Fruit fly (Drosophila melanogaster) whole organism, embryonic: Measurements from ENCODE around the gene Sfp26Ad.

Experiments
- ATbp ChIP-seq: fragments of 200-800 bp; sonication (Bioruptor generic); optimal IDR thresholded peaks from 2 replicates; lab custom pipeline; 2017; ENCODE audit warnings: missing biosample characterization, mild to moderate bottlenecking, missing genetic modification characterization, missing genetic modification reagents
- B-H1 ChIP-seq: fragments of 200-800 bp; sonication (Bioruptor generic); IDR thresholded peaks from 3 replicates; pipeline ENCODE4 v1.3.6; 2022; ENCODE audit warnings: missing biosample characterization, missing genetic modification characterization
- CG10654 ChIP-seq: fragments of 200-800 bp; sonication (Bioruptor generic); optimal IDR thresholded peaks from 2 replicates; lab custom pipeline; 2016; ENCODE audit warnings: missing biosample characterization, missing genetic modification characterization
- CG11093 ChIP-seq: fragments of 200-800 bp; sonication (Bioruptor generic); IDR thresholded peaks from 3 replicates; pipeline ENCODE4 v1.3.6; 2022; ENCODE audit warnings: missing biosample characterization, missing genetic modification characterization
- CG12769 ChIP-seq: fragments of 200-800 bp; sonication (Bioruptor generic); optimal IDR thresholded peaks from 2 replicates; lab custom pipeline; 2019; ENCODE audit warnings: missing biosample characterization, mild to moderate bottlenecking, missing genetic modification characterization, moderate library complexity
- CG13624 ChIP-seq: fragments of 200-800 bp; sonication (Bioruptor generic); optimal IDR thresholded peaks from 2 replicates; lab custom pipeline; 2016; ENCODE audit warnings: missing biosample characterization, missing genetic modification characterization
- CG13775 ChIP-seq: fragments of 200-800 bp; sonication (Bioruptor generic); optimal IDR thresholded peaks from 3 replicates; lab custom pipeline; 2017; ENCODE audit warnings: missing biosample characterization, mild to moderate bottlenecking, missing genetic modification characterization
- CG17328 ChIP-seq: fragments of 200-800 bp; sonication (Bioruptor generic); IDR thresholded peaks from 2 replicates; pipeline ENCODE4 v1.3.6; 2022; ENCODE audit warnings: missing biosample characterization, missing genetic modification characterization
- CG18764 ChIP-seq: fragments of 200-800 bp; sonication (Bioruptor generic); optimal IDR thresholded peaks from 3 replicates; lab custom pipeline; 2016; ENCODE audit warnings: missing biosample characterization, missing genetic modification characterization
- CG2129 ChIP-seq: fragments of 200-800 bp; sonication (Bioruptor generic); IDR thresholded peaks from 2 replicates; pipeline ENCODE4 v1.3.6; 2022; ENCODE audit warnings: missing biosample characterization, missing genetic modification characterization; ENCODE audit not compliant: partially characterized antibody
- CG31365 ChIP-seq: fragments of 200-800 bp; sonication (Bioruptor generic); optimal IDR thresholded peaks from 2 replicates; lab custom pipeline; 2018; ENCODE audit warnings: missing biosample characterization, mild to moderate bottlenecking, missing genetic modification characterization
- CG3281 ChIP-seq: fragments of 200-800 bp; sonication (Bioruptor generic); optimal IDR thresholded peaks from 3 replicates; lab custom pipeline; 2017; ENCODE audit warnings: missing biosample characterization, mild to moderate bottlenecking, missing genetic modification characterization
- CG33213 ChIP-seq: fragments of 200-800 bp; sonication (Bioruptor generic); optimal IDR thresholded peaks from 3 replicates; lab custom pipeline; 2016; ENCODE audit warnings: missing biosample characterization, missing genetic modification characterization
- CG34422 ChIP-seq: fragments of 200-800 bp; sonication (Bioruptor generic); IDR thresholded peaks from 3 replicates; pipeline ENCODE4 v1.3.6; 2022; ENCODE audit warnings: missing biosample characterization, missing genetic modification characterization
- CG3726 ChIP-seq: fragments of 200-800 bp; sonication (Bioruptor generic); IDR thresholded peaks from 3 replicates; pipeline ENCODE4, ENCODE4 v1.3.6; 2022; ENCODE audit warnings: missing biosample characterization, missing genetic modification characterization
- CG4404 ChIP-seq: fragments of 200-800 bp; sonication (Bioruptor generic); IDR thresholded peaks from 2 replicates; pipeline ENCODE4 v1.3.6; 2022; ENCODE audit warnings: missing biosample characterization, missing genetic modification characterization
- CG7372 ChIP-seq: fragments of 200-800 bp; sonication (Bioruptor generic); IDR thresholded peaks from 2 replicates; pipeline ENCODE4 v1.3.6; 2022; ENCODE audit warnings: missing biosample characterization, missing genetic modification characterization
- CG9876 ChIP-seq: fragments of 200-800 bp; sonication (Bioruptor generic); optimal IDR thresholded peaks from 2 replicates; lab custom pipeline; 2016; ENCODE audit warnings: missing biosample characterization, missing genetic modification characterization
- Dref ChIP-seq: fragments of 200-800 bp; sonication (Bioruptor generic); IDR thresholded peaks from 2 replicates; pipeline ENCODE4 v1.3.6; 2022; ENCODE audit warnings: missing biosample characterization, missing genetic modification characterization
- Hand ChIP-seq: fragments of 200-800 bp; sonication (Bioruptor generic); optimal IDR thresholded peaks from 2 replicates; lab custom pipeline; 2017; ENCODE audit warnings: mild to moderate bottlenecking, missing biosample characterization, missing genetic modification reagents, missing genetic modification characterization
- Hr39 ChIP-seq: fragments of >200 bp; optimal IDR thresholded peaks from 2 replicates; lab custom pipeline; 2017
- MESR4 ChIP-seq: fragments of 200-800 bp; sonication (Bioruptor generic); optimal IDR thresholded peaks from 2 replicates; lab custom pipeline; 2018; ENCODE audit warnings: missing biosample characterization, mild to moderate bottlenecking, missing genetic modification characterization, moderate library complexity
- MTF-1 ChIP-seq: fragments of 200-800 bp; sonication (Bioruptor generic); optimal IDR thresholded peaks from 2 replicates; lab custom pipeline; 2018; ENCODE audit warnings: missing biosample characterization, mild to moderate bottlenecking, missing genetic modification characterization, borderline replicate concordance
- Mad ChIP-seq: fragments of 200-800 bp; sonication (Bioruptor generic); optimal IDR thresholded peaks from 2 replicates; lab custom pipeline; 2016; ENCODE audit warnings: missing biosample characterization, missing genetic modification characterization
- Nf-YB ChIP-seq: fragments of 200-800 bp; sonication (Bioruptor generic); optimal IDR thresholded peaks from 3 replicates; lab custom pipeline; 2019; ENCODE audit warnings: missing biosample characterization, mild to moderate bottlenecking, missing genetic modification characterization, moderate library complexity
- Optix ChIP-seq: fragments of 200-800 bp; sonication (Bioruptor generic); IDR thresholded peaks from 3 replicates; pipeline ENCODE4 v1.3.6; 2022; ENCODE audit warnings: missing biosample characterization, missing genetic modification characterization
- Pdp1 ChIP-seq, 2 experiments: fragments of 200-800 bp; sonication (Bioruptor generic); optimal IDR thresholded peaks; 3 replicates each; lab custom pipeline; 2016; ENCODE audit warnings: missing biosample characterization in 2 of 2, missing genetic modification characterization in 2 of 2, mild to moderate bottlenecking in 1 of 2, moderate library complexity in 1 of 2
- Rx ChIP-seq: fragments of 200-800 bp; sonication (Bioruptor generic); IDR thresholded peaks from 2 replicates; pipeline ENCODE4 v1.3.6; 2022; ENCODE audit warnings: missing biosample characterization, missing genetic modification characterization
- Sin3A ChIP-seq: fragments of >200 bp; optimal IDR thresholded peaks from 2 replicates; lab custom pipeline; 2018
- Six4 ChIP-seq: fragments of 200-800 bp; sonication (Bioruptor generic); optimal IDR thresholded peaks from 2 replicates; lab custom pipeline; 2016; ENCODE audit warnings: missing biosample characterization, missing genetic modification characterization
- Sox102F ChIP-seq: fragments of 200-800 bp; sonication (Bioruptor generic); optimal IDR thresholded peaks from 2 replicates; lab custom pipeline; 2018; ENCODE audit warnings: missing biosample characterization, mild to moderate bottlenecking, missing genetic modification characterization, moderate library complexity
- ab ChIP-seq: fragments of 200-800 bp; sonication (Bioruptor generic); optimal IDR thresholded peaks from 2 replicates; lab custom pipeline; 2016; ENCODE audit warnings: missing biosample characterization, missing genetic modification characterization
- ato ChIP-seq: fragments of 200-800 bp; sonication (Bioruptor generic); IDR thresholded peaks from 2 replicates; pipeline ENCODE4 v1.3.6; 2022; ENCODE audit warnings: missing biosample characterization, missing genetic modification characterization; ENCODE audit not compliant: partially characterized antibody
- bigmax ChIP-seq: fragments of 200-800 bp; sonication (Bioruptor generic); optimal IDR thresholded peaks from 2 replicates; lab custom pipeline; 2018; ENCODE audit warnings: missing biosample characterization, mild to moderate bottlenecking, missing genetic modification characterization
- btn ChIP-seq: fragments of 200-800 bp; sonication (Bioruptor generic); optimal IDR thresholded peaks from 2 replicates; lab custom pipeline; 2016; ENCODE audit warnings: missing biosample characterization, missing genetic modification characterization
- cato ChIP-seq: fragments of 200-800 bp; sonication (Bioruptor generic); optimal IDR thresholded peaks from 2 replicates; lab custom pipeline; 2016; ENCODE audit warnings: missing biosample characterization, missing genetic modification characterization, borderline replicate concordance
- cg ChIP-seq: fragments of 200-800 bp; sonication (Bioruptor generic); optimal IDR thresholded peaks from 3 replicates; lab custom pipeline; 2019; ENCODE audit warnings: missing biosample characterization, mild to moderate bottlenecking, missing genetic modification characterization, moderate library complexity
- dati ChIP-seq: fragments of 200-800 bp; sonication (Bioruptor generic); IDR thresholded peaks from 2 replicates; pipeline ENCODE4 v1.3.6; 2022; ENCODE audit warnings: missing biosample characterization, missing genetic modification characterization
- dmrt11E ChIP-seq: fragments of 200-800 bp; sonication (Bioruptor generic); optimal IDR thresholded peaks from 3 replicates; lab custom pipeline; 2018; ENCODE audit warnings: missing biosample characterization, mild to moderate bottlenecking, missing genetic modification characterization, moderate library complexity
- dysf ChIP-seq: fragments of 200-800 bp; sonication (Bioruptor generic); IDR thresholded peaks from 3 replicates; pipeline ENCODE4 v1.3.6; 2022; ENCODE audit warnings: missing biosample characterization, missing genetic modification characterization
- eve ChIP-seq, 2 experiments: fragments of >200 bp; optimal IDR thresholded peaks; 2 replicates each; lab custom pipeline; 2017; ENCODE audit warnings: missing biosample characterization in 2 of 2, missing genetic modification characterization in 2 of 2
- eyg ChIP-seq: fragments of 200-800 bp; sonication (Bioruptor generic); optimal IDR thresholded peaks from 3 replicates; lab custom pipeline; 2016; ENCODE audit warnings: missing biosample characterization, missing genetic modification characterization
- fu2 ChIP-seq: fragments of 200-800 bp; sonication (Bioruptor generic); optimal IDR thresholded peaks from 2 replicates; lab custom pipeline; 2016; ENCODE audit warnings: missing biosample characterization, missing genetic modification characterization
- gfzf ChIP-seq: fragments of 200-800 bp; sonication (Bioruptor generic); optimal IDR thresholded peaks from 2 replicates; lab custom pipeline; 2016; ENCODE audit warnings: missing biosample characterization, mild to moderate bottlenecking, missing genetic modification characterization, moderate library complexity
- h ChIP-seq: fragments of >200 bp; optimal IDR thresholded peaks from 2 replicates; lab custom pipeline; 2017
- hbn ChIP-seq: fragments of 200-800 bp; sonication (Bioruptor generic); IDR thresholded peaks from 2 replicates; pipeline ENCODE4 v1.3.6; 2022; ENCODE audit warnings: missing biosample characterization, missing genetic modification characterization; ENCODE audit not compliant: partially characterized antibody
- pita ChIP-seq: fragments of 200-800 bp; sonication (Bioruptor generic); optimal IDR thresholded peaks from 2 replicates; lab custom pipeline; 2017; ENCODE audit warnings: missing biosample characterization, mild to moderate bottlenecking, missing genetic modification characterization
- salm ChIP-seq: fragments of 200-800 bp; sonication (Bioruptor generic); optimal IDR thresholded peaks from 2 replicates; lab custom pipeline; 2018; ENCODE audit warnings: missing biosample characterization, mild to moderate bottlenecking, missing genetic modification characterization
- schlank ChIP-seq: fragments of 200-800 bp; sonication (Bioruptor generic); optimal IDR thresholded peaks from 2 replicates; lab custom pipeline; 2018; ENCODE audit warnings: missing biosample characterization, mild to moderate bottlenecking, missing genetic modification characterization
- sug ChIP-seq: fragments of 200-800 bp; optimal IDR thresholded peaks from 2 replicates; lab custom pipeline; 2019; ENCODE audit warnings: missing biosample characterization, mild to moderate bottlenecking, missing genetic modification characterization, moderate library complexity
- toy ChIP-seq: fragments of 200-800 bp; sonication (Bioruptor generic); IDR thresholded peaks from 2 replicates; pipeline ENCODE4 v1.3.6; 2022; ENCODE audit warnings: missing biosample characterization, missing genetic modification characterization
- twi ChIP-seq: fragments of 200-800 bp; optimal IDR thresholded peaks from 2 replicates; lab custom pipeline; 2019; ENCODE audit warnings: missing biosample characterization, mild to moderate bottlenecking, missing genetic modification characterization, moderate library complexity
- yki ChIP-seq: fragments of >200 bp; optimal IDR thresholded peaks from 3 replicates; lab custom pipeline; 2018

The Sfp26Ad gene

dm6 chr2L:5974122-5974521 lies 31.0 kb upstream of the Sfp26Ad start (continued):
- peak; percentile 31; the same call in 1 of the 3 replicates for TF ChIP-seq CG3726 (GFP tag; lab: Robert Waterston, UW)
- TF ChIP-seq MTF-1, result peak; percentile 87
- peak; percentile 77 for TF ChIP-seq schlank (tag; lab: Kevin White, UChicago)
- no peak for TF ChIP-seq eyg (GFP tag; lab: Kevin White, UChicago)
- TF ChIP-seq Dref (GFP tag; lab: Robert Waterston, UW), result no peak
- no peak for TF ChIP-seq cg
- no peak for TF ChIP-seq CG7372 (GFP tag; lab: Robert Waterston, UW)
- peak; percentile 92 for TF ChIP-seq ATbp (GFP tag; lab: Kevin White, UChicago)
- TF ChIP-seq CG10654, result peak; percentile 47
- no peak for TF ChIP-seq Mad (GFP tag; lab: Kevin White, UChicago)
- TF ChIP-seq Rx (GFP tag; lab: Robert Waterston, UW), result no peak; the same call in 1 of the 2 replicates
- TF ChIP-seq CG3281 (GFP tag; lab: Kevin White, UChicago), result peak; percentile 74
- TF ChIP-seq hbn (GFP tag; lab: Robert Waterston, UW), result no peak
- peak; percentile 63 for TF ChIP-seq CG18764 (GFP tag; lab: Kevin White, UChicago)
- peak; percentile 45 for TF ChIP-seq salm (tag; lab: Kevin White, UChicago)
- TF ChIP-seq Hand (GFP tag; lab: Kevin White, UChicago), result peak; percentile 34
- no peak for TF ChIP-seq fu2 (GFP tag; lab: Kevin White, UChicago)
- TF ChIP-seq CG17328 (GFP tag; lab: Robert Waterston, UW), result no peak
- no peak; the same call in 2 of the 3 replicates for TF ChIP-seq B-H1 (GFP tag; lab: Robert Waterston, UW)
- TF ChIP-seq pita (GFP tag; lab: Kevin White, UChicago), result no peak
- TF ChIP-seq Pdp1 (GFP tag; optimal IDR thresholded peaks at IDR 0.05; lab: Kevin White, UChicago), result peak in 1 of 2 experiments; percentile 4
- TF ChIP-seq Nf-YB (GFP tag; lab: Kevin White, UChicago), result peak; percentile 31
- no peak for TF ChIP-seq CG33213 (GFP tag; lab: Kevin White, UChicago)
- no peak for TF ChIP-seq ato (GFP tag; lab: Robert Waterston, UW)
- TF ChIP-seq ab (GFP tag; lab: Kevin White, UChicago), result no peak
- TF ChIP-seq Optix (GFP tag; lab: Robert Waterston, UW), result 0 out of 3 replicates have a peak, but pooled peaks have one; percentile 22
- peak; percentile 15; the same call in 1 of the 3 replicates for TF ChIP-seq dysf
- no peak for TF ChIP-seq Six4
- TF ChIP-seq eve (GFP tag; optimal IDR thresholded peaks at IDR 0.05; lab: Kevin White, UChicago), result no peak
- no peak for TF ChIP-seq toy (GFP tag; lab: Robert Waterston, UW)
- TF ChIP-seq CG13775 (GFP tag; lab: Kevin White, UChicago), result no peak
- peak; percentile 11 for TF ChIP-seq bigmax
- no peak for TF ChIP-seq h (lab: Kevin White, UChicago)
- TF ChIP-seq cato (GFP tag; lab: Kevin White, UChicago), result no peak
- peak; percentile 40 for TF ChIP-seq Sox102F (GFP tag; lab: Kevin White, UChicago)
- peak; percentile 83 for TF ChIP-seq sug (tag; lab: Kevin White, UChicago)
- peak; percentile 20; the same call in 1 of the 3 replicates for TF ChIP-seq CG34422 (GFP tag; lab: Robert Waterston, UW)
- no peak for TF ChIP-seq gfzf (GFP tag; lab: Kevin White, UChicago)
- no peak for TF ChIP-seq btn (GFP tag; lab: Kevin White, UChicago)
- TF ChIP-seq Hr39 (lab: Kevin White, UChicago), result no peak
- TF ChIP-seq CG13624 (GFP tag; lab: Kevin White, UChicago), result no peak
- TF ChIP-seq yki (lab: Kevin White, UChicago), result no peak
- TF ChIP-seq CG11093 (GFP tag; lab: Robert Waterston, UW), result no peak
- no peak for TF ChIP-seq CG4404 (GFP tag; lab: Robert Waterston, UW)
- TF ChIP-seq dati (GFP tag; lab: Robert Waterston, UW), result no peak
- TF ChIP-seq dmrt11E, result peak; percentile 33
- TF ChIP-seq CG2129 (GFP tag; lab: Robert Waterston, UW), result no peak
- TF ChIP-seq CG12769 (tag; lab: Kevin White, UChicago), result peak; percentile 79
- no peak for TF ChIP-seq Sin3A (lab: Kevin White, UChicago)
- TF ChIP-seq MESR4 (GFP tag; lab: Kevin White, UChicago), result peak; percentile 6
- peak; percentile 28 for TF ChIP-seq CG31365 (tag; lab: Kevin White, UChicago)
- TF ChIP-seq CG9876 (GFP tag; lab: Kevin White, UChicago), result no peak
- no peak for TF ChIP-seq twi (tag; lab: Kevin White, UChicago)
